Worm (Caenorhabditis elegans) whole organism, young adult: Measurements from ENCODE around the gene nas-16.

Source experiments
- B0019.2 ChIP-seq: fragments of 200-800 bp; sonication (Bioruptor generic); conservative IDR thresholded peaks from 2 replicates; pipeline ENCODE4 v1.3.6; 2022; ENCODE audit warnings: missing genetic modification reagents, missing genetic modification characterization, missing compliant biosample characterization
- F23B12.7 ChIP-seq: sonication (generic microtip); optimal IDR thresholded peaks from 2 replicates; lab custom pipeline; 2017; ENCODE audit warnings: missing genetic modification characterization, mild to moderate bottlenecking, missing compliant biosample characterization, antibody characterized with exemption, moderate library complexity; ENCODE audit not compliant: insufficient read depth
- F39B2.1 ChIP-seq: fragments of 200-800 bp; sonication (Bioruptor generic); IDR thresholded peaks from 2 replicates; pipeline ENCODE4 v1.3.6; 2022; ENCODE audit warnings: missing genetic modification reagents, missing genetic modification characterization, missing compliant biosample characterization
- F57C9.4 ChIP-seq: sonication (generic microtip); optimal IDR thresholded peaks from 2 replicates; lab custom pipeline; 2017; ENCODE audit warnings: mild to moderate bottlenecking, missing genetic modification characterization, missing compliant biosample characterization
- K11D2.4 ChIP-seq: fragments of 200-800 bp; sonication (Bioruptor generic); IDR thresholded peaks from 2 replicates; pipeline ENCODE4 v1.3.6; 2022; ENCODE audit warnings: missing genetic modification reagents, missing genetic modification characterization, missing compliant biosample characterization
- Y53F4B.3 ChIP-seq: fragments of 200-800 bp; sonication (Bioruptor generic); IDR thresholded peaks from 2 replicates; pipeline ENCODE4 v1.3.6; 2022; ENCODE audit warnings: missing genetic modification reagents, missing genetic modification characterization, missing compliant biosample characterization
- Y53G8AR.9 ChIP-seq: fragments of 200-800 bp; sonication (Bioruptor generic); conservative IDR thresholded peaks from 2 replicates; pipeline ENCODE4 v1.3.6; 2022; ENCODE audit warnings: missing genetic modification reagents, missing genetic modification characterization, missing compliant biosample characterization
- Y95B8A.8 ChIP-seq: fragments of 200-800 bp; sonication (Bioruptor generic); IDR thresholded peaks from 2 replicates; pipeline ENCODE4 v1.3.6; 2022; ENCODE audit warnings: missing genetic modification reagents, missing genetic modification characterization, missing compliant biosample characterization
- ZK185.1 ChIP-seq: sonication (generic microtip); optimal IDR thresholded peaks from 2 replicates; lab custom pipeline; 2016; ENCODE audit warnings: mild to moderate bottlenecking, missing genetic modification characterization, missing compliant biosample characterization; ENCODE audit not compliant: poor library complexity, severe bottlenecking
- aptf-2 ChIP-seq: fragments of 200-800 bp; sonication (Bioruptor generic); conservative IDR thresholded peaks from 2 replicates; pipeline ENCODE4 v1.3.6; 2022; ENCODE audit warnings: missing genetic modification reagents, missing genetic modification characterization, missing compliant biosample characterization
- atf-7 ChIP-seq: sonication (generic microtip); optimal IDR thresholded peaks from 2 replicates; lab custom pipeline; 2017; ENCODE audit warnings: mild to moderate bottlenecking, missing genetic modification characterization, missing compliant biosample characterization
- bed-1 ChIP-seq: fragments of 200-800 bp; sonication (Bioruptor generic); IDR thresholded peaks from 2 replicates; pipeline ENCODE4 v1.3.6; 2022; ENCODE audit warnings: missing genetic modification reagents, missing genetic modification characterization, missing compliant biosample characterization
- ccch-3 ChIP-seq: fragments of 200-800 bp; sonication (Bioruptor generic); optimal IDR thresholded peaks from 2 replicates; lab custom pipeline; 2018; ENCODE audit warnings: mild to moderate bottlenecking, missing genetic modification characterization, missing compliant biosample characterization
- cebp-2 ChIP-seq: fragments of 200-800 bp; sonication (Bioruptor generic); IDR thresholded peaks from 2 replicates; pipeline ENCODE4 v1.3.6; 2022; ENCODE audit warnings: missing genetic modification characterization, missing compliant biosample characterization
- ceh-58 ChIP-seq: fragments of 200-800 bp; sonication (Bioruptor generic); IDR thresholded peaks from 2 replicates; pipeline ENCODE4 v1.3.6; 2022; ENCODE audit warnings: missing genetic modification characterization, missing compliant biosample characterization
- egl-44 ChIP-seq: fragments of 200-800 bp; sonication (Bioruptor generic); IDR thresholded peaks from 2 replicates; pipeline ENCODE4 v1.3.6; 2022; ENCODE audit warnings: missing genetic modification reagents, missing genetic modification characterization, missing compliant biosample characterization
- egrh-3 ChIP-seq: fragments of 200-800 bp; sonication (Bioruptor generic); IDR thresholded peaks from 2 replicates; pipeline ENCODE4 v1.3.6; 2022; ENCODE audit warnings: missing genetic modification reagents, missing genetic modification characterization, missing compliant biosample characterization
- ekl-4 ChIP-seq: fragments of 200-800 bp; sonication (Bioruptor generic); IDR thresholded peaks from 2 replicates; pipeline ENCODE4 v1.3.6; 2022; ENCODE audit warnings: missing genetic modification reagents, missing genetic modification characterization, missing compliant biosample characterization
- gei-17 ChIP-seq: fragments of 200-800 bp; sonication (Bioruptor generic); optimal IDR thresholded peaks from 2 replicates; lab custom pipeline; 2018; ENCODE audit warnings: mild to moderate bottlenecking, missing genetic modification characterization, missing compliant biosample characterization
- hmg-1.2 ChIP-seq: fragments of 200-800 bp; sonication (Bioruptor generic); IDR thresholded peaks from 2 replicates; pipeline ENCODE4 v1.3.6; 2022; ENCODE audit warnings: missing genetic modification reagents, missing genetic modification characterization, missing compliant biosample characterization
- hrde-1 ChIP-seq: sonication (generic microtip); optimal IDR thresholded peaks from 2 replicates; lab custom pipeline; 2016; ENCODE audit warnings: missing genetic modification characterization, mild to moderate bottlenecking, missing compliant biosample characterization, moderate library complexity, missing genotype, missing genetic modification reagents, borderline replicate concordance
- let-526 ChIP-seq: fragments of 200-800 bp; sonication (Bioruptor generic); IDR thresholded peaks from 2 replicates; pipeline ENCODE4 v1.3.6; 2022; ENCODE audit warnings: missing genetic modification reagents, missing genetic modification characterization, missing compliant biosample characterization
- lin-26 ChIP-seq: fragments of 200-800 bp; sonication (Bioruptor generic); IDR thresholded peaks from 2 replicates; pipeline ENCODE4 v1.3.6; 2022; ENCODE audit warnings: missing genetic modification reagents, missing genetic modification characterization, missing compliant biosample characterization
- lin-54 ChIP-seq: fragments of 200-800 bp; sonication (Bioruptor generic); optimal IDR thresholded peaks from 2 replicates; lab custom pipeline; 2018; ENCODE audit warnings: mild to moderate bottlenecking, missing genetic modification characterization, missing compliant biosample characterization
- madf-10 ChIP-seq: sonication (generic microtip); optimal IDR thresholded peaks from 2 replicates; lab custom pipeline; 2016; ENCODE audit warnings: mild to moderate bottlenecking, missing genetic modification characterization, missing compliant biosample characterization
- mcd-1 ChIP-seq: fragments of 200-800 bp; sonication (Bioruptor generic); IDR thresholded peaks from 2 replicates; pipeline ENCODE4 v1.3.6; 2022; ENCODE audit warnings: missing genetic modification reagents, missing genetic modification characterization, missing compliant biosample characterization
- mel-28 ChIP-seq: sonication (generic microtip); optimal IDR thresholded peaks from 2 replicates; lab custom pipeline; 2016; ENCODE audit warnings: borderline replicate concordance, mild to moderate bottlenecking, missing genetic modification characterization, missing compliant biosample characterization
- nhr-80 ChIP-seq: sonication (generic microtip); optimal IDR thresholded peaks from 2 replicates; lab custom pipeline; 2016; ENCODE audit warnings: missing genetic modification characterization, missing compliant biosample characterization
- pbrm-1 ChIP-seq: fragments of 200-800 bp; sonication (Bioruptor generic); IDR thresholded peaks from 2 replicates; pipeline ENCODE4 v1.3.6; 2022; ENCODE audit warnings: missing genetic modification reagents, missing genetic modification characterization, missing compliant biosample characterization
- sea-2 ChIP-seq: fragments of 200-800 bp; sonication (Bioruptor generic); IDR thresholded peaks from 2 replicates; pipeline ENCODE4 v1.3.6; 2022; ENCODE audit warnings: missing genetic modification characterization, missing compliant biosample characterization
- snpc-1.1 ChIP-seq: sonication (generic microtip); optimal IDR thresholded peaks from 2 replicates; lab custom pipeline; 2017; ENCODE audit warnings: missing genetic modification characterization, mild to moderate bottlenecking, missing compliant biosample characterization, antibody characterized with exemption, moderate library complexity, missing genotype, missing genetic modification reagents; ENCODE audit not compliant: insufficient read depth
- sptf-2 ChIP-seq: fragments of 200-800 bp; sonication (Bioruptor generic); optimal IDR thresholded peaks from 2 replicates; lab custom pipeline; 2018; ENCODE audit warnings: mild to moderate bottlenecking, missing genetic modification characterization, missing compliant biosample characterization
- tbp1 ChIP-seq: fragments of 200-800 bp; sonication (Bioruptor generic); optimal IDR thresholded peaks from 2 replicates; lab custom pipeline; 2018; ENCODE audit warnings: mild to moderate bottlenecking, missing genetic modification characterization, missing compliant biosample characterization
- unc-62 ChIP-seq: fragments of 150-350 bp; optimal IDR thresholded peaks from 2 replicates; lab custom pipeline; 2014; ENCODE audit warnings: missing biosample characterization, missing genetic modification reagents, missing genetic modification characterization
- xnd-1 ChIP-seq: sonication (generic microtip); optimal IDR thresholded peaks from 2 replicates; lab custom pipeline; 2016; ENCODE audit warnings: missing genotype, missing genetic modification reagents, missing genetic modification characterization, missing compliant biosample characterization
- zfh-2 ChIP-seq: fragments of 200-800 bp; sonication (Bioruptor generic); conservative IDR thresholded peaks from 2 replicates; pipeline ENCODE4 v1.3.6; 2022; ENCODE audit warnings: missing genetic modification reagents, missing genetic modification characterization, missing compliant biosample characterization

Gene nas-16

DNA sequence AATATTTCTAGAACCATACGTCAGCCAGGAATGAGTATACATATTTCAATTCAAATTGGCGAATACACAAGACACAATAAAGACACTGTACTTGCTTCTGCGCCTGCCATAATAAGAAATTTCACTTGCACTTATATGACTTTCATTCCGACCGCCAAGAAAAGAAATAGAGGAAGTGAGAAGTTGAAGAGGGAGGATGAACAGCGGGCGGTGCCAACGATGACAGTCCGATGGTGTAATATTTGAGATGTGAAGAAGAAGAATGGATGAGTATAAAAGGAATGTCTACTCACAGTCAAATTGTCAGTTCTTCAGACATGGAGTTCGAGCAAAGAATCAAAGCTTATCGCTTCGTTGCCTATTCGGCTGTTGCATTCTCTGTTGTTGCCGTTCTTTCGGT is 7.1 kb upstream of the nas-16 start, which contains the start of gene col-154:
Gene col-154, plus strand, starts transcription at position 301 of the 400 bp plus-strand sequence.
- no peak for TF ChIP-seq pbrm-1
- no peak for TF ChIP-seq ceh-58
- no peak for TF ChIP-seq zfh-2 (GFP tag; lab: Robert Waterston, UW)
- no peak for TF ChIP-seq sea-2 (GFP tag; lab: Robert Waterston, UW)
- no peak for TF ChIP-seq let-526 (GFP tag; lab: Robert Waterston, UW)
- TF ChIP-seq bed-1 = no peak
- TF ChIP-seq, all 124 proteins: peak for 0

DNA sequence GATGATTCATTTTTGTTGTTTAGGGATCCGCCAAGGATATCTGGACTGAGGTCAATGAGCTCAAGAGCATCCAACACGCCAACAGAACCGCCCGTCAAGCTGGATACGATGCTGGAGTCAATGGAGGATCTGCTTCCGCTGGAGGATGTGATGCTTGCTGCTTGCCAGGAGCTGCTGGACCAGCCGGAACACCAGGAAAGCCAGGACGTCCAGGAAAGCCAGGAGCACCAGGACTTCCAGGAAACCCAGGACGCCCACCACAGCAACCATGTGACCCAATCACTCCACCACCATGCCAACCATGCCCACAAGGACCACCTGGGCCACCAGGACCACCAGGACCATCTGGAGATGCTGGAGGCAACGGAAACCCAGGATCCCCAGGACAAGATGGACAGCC is 6.5 kb upstream of the nas-16 start:
- TF ChIP-seq egrh-3 (GFP tag; lab: Robert Waterston, UW) = peak; percentile 66; the same call in 1 of the 2 replicates

DNA sequence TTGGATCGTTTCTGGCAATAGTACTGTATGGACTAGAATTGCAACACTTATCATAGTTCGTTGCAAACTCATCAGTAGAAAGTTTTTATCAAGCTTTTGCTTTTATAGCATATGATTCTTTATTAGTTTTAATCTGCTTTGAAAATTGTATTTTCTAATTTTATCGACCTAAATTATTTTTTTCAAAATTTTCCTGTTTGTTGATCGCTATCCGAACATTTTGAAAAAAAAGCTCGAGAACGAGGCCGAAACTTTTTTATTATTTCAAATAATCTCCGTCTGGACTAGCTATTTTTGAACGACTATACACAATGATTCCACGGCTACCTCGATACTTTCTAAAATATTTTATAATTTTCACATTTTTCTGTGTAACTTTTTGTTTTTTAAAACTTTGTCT is 5.7 kb upstream of the nas-16 start, which contains the start of gene F55C10.4:
Gene F55C10.4, plus strand, starts transcription at position 301 of the 400 bp plus-strand sequence.
- TF ChIP-seq hrde-1 (tag; lab: Kevin White, UChicago) (no peak), ekl-4 (no peak), Y95B8A.8 (GFP tag; lab: Robert Waterston, UW) (no peak), unc-62 (GFP tag; lab: Kevin White, UChicago) (no peak), B0019.2 (GFP tag; lab: Robert Waterston, UW) (no peak), lin-26 (GFP tag; lab: Robert Waterston, UW) (no peak), ccch-3 (GFP tag; lab: Kevin White, UChicago) (no peak), F23B12.7 (tag; lab: Kevin White, UChicago) (no peak), F57C9.4 (tag; lab: Kevin White, UChicago) (no peak), egl-44 (GFP tag; lab: Robert Waterston, UW) (no peak), xnd-1 (tag; lab: Kevin White, UChicago) (no peak), tbp1 (GFP tag; lab: Kevin White, UChicago) (no peak), snpc-1.1 (tag; lab: Kevin White, UChicago) (no peak), gei-17 (GFP tag; lab: Kevin White, UChicago) (no peak)

DNA sequence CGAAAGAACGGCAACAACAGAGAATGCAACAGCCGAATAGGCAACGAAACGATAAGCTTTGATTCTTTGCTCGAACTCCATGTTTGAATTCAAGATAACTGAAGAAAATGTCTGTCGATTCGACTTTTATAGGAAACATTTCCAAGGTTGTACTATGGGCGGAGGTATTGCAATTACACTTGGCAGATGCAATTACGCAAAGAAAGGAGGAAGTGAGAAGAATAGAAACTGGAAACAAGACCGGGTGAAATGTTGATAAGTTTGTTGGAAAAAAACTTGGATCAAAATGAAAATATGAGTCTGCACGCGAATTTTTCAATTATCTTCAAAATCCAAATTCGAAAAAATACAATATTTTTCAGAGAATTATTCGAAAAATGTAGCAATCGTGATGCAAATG is 2.3 kb upstream of the nas-16 start, which contains the start of gene col-155:
Gene col-155, minus strand, starts transcription at position 101 of the 400 bp plus-strand sequence.
- TF ChIP-seq mel-28 (tag; lab: Kevin White, UChicago) = no peak
- TF ChIP-seq Y53F4B.3 = no peak
- TF ChIP-seq ZK185.1 = no peak
- TF ChIP-seq aptf-2 (GFP tag; lab: Robert Waterston, UW) = no peak

- TF ChIP-seq K11D2.4 = no peak
- TF ChIP-seq mcd-1 (GFP tag; lab: Robert Waterston, UW) = no peak
- TF ChIP-seq zfh-2 (GFP tag; lab: Robert Waterston, UW) = no peak
- no peak for TF ChIP-seq F39B2.1 (GFP tag; lab: Robert Waterston, UW)
- no peak for TF ChIP-seq hmg-1.2 (GFP tag; lab: Robert Waterston, UW)
- no peak for TF ChIP-seq sea-2 (GFP tag; lab: Robert Waterston, UW)
- TF ChIP-seq madf-10 (tag; lab: Kevin White, UChicago) = no peak
- no peak for TF ChIP-seq cebp-2
- no peak for TF ChIP-seq atf-7 (tag; lab: Kevin White, UChicago)
- no peak for TF ChIP-seq nhr-80 (tag; lab: Kevin White, UChicago)
- no peak for TF ChIP-seq Y53G8AR.9 (GFP tag; lab: Robert Waterston, UW)
- no peak for TF ChIP-seq lin-54
- TF ChIP-seq sptf-2 (GFP tag; lab: Kevin White, UChicago) = no peak
- TF ChIP-seq, all 124 proteins: peak for 0
Observed at ce11 chrV:11390394-11390793, 1.7 kb upstream of the nas-16 start, which contains the start of the genes K03B8.11 and K03B8.14. K03B8.11 (minus strand) TSS chrV:11390494. K03B8.14 (plus strand) TSS chrV:11390503.
